Fruit fly (Drosophila melanogaster): Measurements from ENCODE around the gene Men.

Gene Men

dm6 chr3R:12719627-12720343 lies 2.5 kb downstream of the Men start:
- peak; percentile 92 for TF ChIP-seq kay (GFP tag; ENCODE audit: borderline replicate concordance)
- no peak for TF ChIP-seq CG11617 (GFP tag; optimal IDR thresholded peaks at IDR 0.05)
- no peak for TF ChIP-seq cnc (optimal IDR thresholded peaks at IDR 0.05)
- TF ChIP-seq bab1 (GFP tag; optimal IDR thresholded peaks at IDR 0.05), result peak; percentile 48
- TF ChIP-seq Mnt (GFP tag; optimal IDR thresholded peaks at IDR 0.05), result peak; percentile 57
- peak; percentile 29 for TF ChIP-seq Hr96 (GFP tag; optimal IDR thresholded peaks at IDR 0.05)
- peak; percentile 11 for TF ChIP-seq CG1620 (GFP tag; optimal IDR thresholded peaks at IDR 0.05)
- peak; percentile 54 for TF ChIP-seq tj (GFP tag; optimal IDR thresholded peaks at IDR 0.05)
- TF ChIP-seq CG5204 (GFP tag; optimal IDR thresholded peaks at IDR 0.05), result no peak
- TF ChIP-seq CG14711 (tag; optimal IDR thresholded peaks at IDR 0.05), result peak; percentile 48
- peak; percentile 4 for TF ChIP-seq CG7045 (GFP tag; optimal IDR thresholded peaks at IDR 0.05)
- peak; percentile 71 for TF ChIP-seq CG33017 (tag; optimal IDR thresholded peaks at IDR 0.05)
- no peak for TF ChIP-seq Clk (GFP tag; optimal IDR thresholded peaks at IDR 0.05)
- peak; percentile 21 for TF ChIP-seq toe (GFP tag; optimal IDR thresholded peaks at IDR 0.05)
- TF ChIP-seq CG7101 (tag; optimal IDR thresholded peaks at IDR 0.05), result peak; percentile 53
- TF ChIP-seq ovo (GFP tag; optimal IDR thresholded peaks at IDR 0.05), result peak; percentile 43
- TF ChIP-seq pad (GFP tag; optimal IDR thresholded peaks at IDR 0.05), result peak; percentile 5
- TF ChIP-seq CG12768 (GFP tag; optimal IDR thresholded peaks at IDR 0.05), result peak; percentile 63
- TF ChIP-seq Crg-1 (GFP tag; optimal IDR thresholded peaks at IDR 0.05), result peak; percentile 65
- TF ChIP-seq cic (GFP tag; optimal IDR thresholded peaks at IDR 0.05), result peak; percentile 86

DNA sequence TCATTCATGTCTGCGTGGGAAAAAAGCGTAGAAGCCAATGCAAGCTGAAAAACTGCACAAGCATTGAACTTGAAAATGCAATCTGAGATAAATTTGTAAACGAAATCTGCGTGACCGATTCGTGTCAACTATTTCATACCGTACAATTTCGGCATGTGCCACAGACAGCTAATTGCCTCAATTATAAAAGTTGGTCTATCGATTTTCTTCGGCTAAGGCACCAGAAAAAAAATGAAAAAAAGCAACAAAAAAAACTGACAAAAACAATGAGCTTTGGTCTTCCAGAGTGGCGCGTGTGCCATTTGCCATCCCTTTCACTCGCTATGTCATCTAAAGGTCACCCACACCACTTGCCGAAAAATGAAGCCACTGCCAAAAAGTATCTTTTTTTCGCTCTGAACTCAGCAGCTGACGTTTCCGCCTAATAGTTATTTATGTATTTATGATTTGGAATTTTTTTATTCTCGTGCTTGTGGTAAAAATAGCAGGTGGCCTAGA lies 3.7 kb downstream of the Men start:
- TF ChIP-seq CG7045 (GFP tag; optimal IDR thresholded peaks at IDR 0.05), result no peak
- no peak for TF ChIP-seq toe (GFP tag; optimal IDR thresholded peaks at IDR 0.05)
- TF ChIP-seq kay (GFP tag; ENCODE audit: borderline replicate concordance), result no peak
- no peak for TF ChIP-seq CG11617 (GFP tag; optimal IDR thresholded peaks at IDR 0.05)
- TF ChIP-seq Hr96 (GFP tag; optimal IDR thresholded peaks at IDR 0.05), result no peak
- TF ChIP-seq Mnt (GFP tag; optimal IDR thresholded peaks at IDR 0.05), result no peak
- no peak for TF ChIP-seq Clk (GFP tag; optimal IDR thresholded peaks at IDR 0.05)
- no peak for TF ChIP-seq CG14711 (tag; optimal IDR thresholded peaks at IDR 0.05)
- no peak for TF ChIP-seq tj (GFP tag; optimal IDR thresholded peaks at IDR 0.05)
- no peak for TF ChIP-seq CG5204 (GFP tag; optimal IDR thresholded peaks at IDR 0.05)
- no peak for TF ChIP-seq CG1620 (GFP tag; optimal IDR thresholded peaks at IDR 0.05)
- TF ChIP-seq cnc (optimal IDR thresholded peaks at IDR 0.05), result no peak
- TF ChIP-seq pad (GFP tag; optimal IDR thresholded peaks at IDR 0.05), result no peak
- no peak for TF ChIP-seq bab1 (GFP tag; optimal IDR thresholded peaks at IDR 0.05)
- TF ChIP-seq CG7101 (tag; optimal IDR thresholded peaks at IDR 0.05), result no peak
- TF ChIP-seq ovo (GFP tag; optimal IDR thresholded peaks at IDR 0.05), result no peak

DNA sequence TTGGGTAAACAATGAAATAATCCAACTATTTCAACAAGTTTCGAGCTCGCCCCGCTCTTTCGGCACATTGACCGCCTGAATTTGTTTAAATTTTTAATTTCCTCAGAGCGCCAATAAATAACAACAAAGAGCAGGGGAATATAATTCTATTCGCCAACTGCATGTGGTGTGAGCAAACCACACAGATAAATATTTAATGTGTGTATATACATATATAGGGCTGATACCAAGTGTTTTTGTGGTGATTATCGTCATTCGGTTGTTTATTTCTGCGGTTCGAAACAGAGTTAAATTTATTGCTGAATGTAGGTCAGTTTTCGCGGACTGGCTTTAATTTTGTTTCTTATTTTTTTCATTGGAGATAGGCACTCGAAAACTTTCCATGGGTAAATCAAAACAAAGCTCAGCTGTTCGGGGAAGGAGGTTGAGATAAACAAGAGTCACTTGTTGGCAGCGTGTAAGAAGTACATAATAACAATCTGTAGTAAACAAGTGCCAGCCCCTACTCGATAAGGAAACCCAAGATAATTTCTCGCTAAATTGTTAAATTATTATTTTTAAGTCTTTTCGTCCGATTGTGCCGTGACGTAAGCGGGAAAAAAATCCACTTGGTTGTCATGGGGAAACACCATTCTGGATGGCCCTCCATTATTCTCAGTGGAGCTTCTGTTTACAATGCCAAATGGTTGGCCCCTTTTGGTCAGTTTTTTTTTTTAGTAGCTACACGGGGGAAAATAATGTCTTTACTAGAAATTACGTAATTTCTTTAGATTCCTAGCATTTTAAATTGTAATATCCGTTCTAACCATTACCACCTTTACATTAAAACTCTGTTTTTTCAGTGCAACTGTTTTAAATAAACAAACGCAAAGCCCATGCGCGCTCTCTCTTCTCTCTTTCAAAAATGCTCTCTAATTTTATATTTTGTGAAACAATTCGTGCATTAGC lies 4.4 kb downstream of the Men start:
- TF ChIP-seq kay (GFP tag; ENCODE audit: borderline replicate concordance) (peak; percentile 92), CG7045 (GFP tag; optimal IDR thresholded peaks at IDR 0.05) (peak; percentile 52), cnc (optimal IDR thresholded peaks at IDR 0.05) (no peak), Hr96 (GFP tag; optimal IDR thresholded peaks at IDR 0.05) (no peak), toe (GFP tag; optimal IDR thresholded peaks at IDR 0.05) (peak; percentile 51), Crg-1 (GFP tag; optimal IDR thresholded peaks at IDR 0.05) (no peak), tj (GFP tag; optimal IDR thresholded peaks at IDR 0.05) (no peak), CG33017 (tag; optimal IDR thresholded peaks at IDR 0.05) (peak; percentile 62), CG5204 (GFP tag; optimal IDR thresholded peaks at IDR 0.05) (no peak), Mnt (GFP tag; optimal IDR thresholded peaks at IDR 0.05) (no peak), bab1 (GFP tag; optimal IDR thresholded peaks at IDR 0.05) (no peak), CG14711 (tag; optimal IDR thresholded peaks at IDR 0.05) (peak; percentile 43), ovo (GFP tag; optimal IDR thresholded peaks at IDR 0.05) (no peak), Clk (GFP tag; optimal IDR thresholded peaks at IDR 0.05) (no peak), CG1620 (GFP tag; optimal IDR thresholded peaks at IDR 0.05) (no peak), CG7101 (tag; optimal IDR thresholded peaks at IDR 0.05) (peak; percentile 14), pad (GFP tag; optimal IDR thresholded peaks at IDR 0.05) (no peak), CG11617 (GFP tag; optimal IDR thresholded peaks at IDR 0.05) (peak; percentile 33), CG12768 (GFP tag; optimal IDR thresholded peaks at IDR 0.05) (peak; percentile 7), cic (GFP tag; optimal IDR thresholded peaks at IDR 0.05) (peak; percentile 88)

dm6 chr3R:12716894-12717293 lies 5.3 kb downstream of the Men start:
- TF ChIP-seq tj (GFP tag; optimal IDR thresholded peaks at IDR 0.05) (peak; percentile 72), cic (GFP tag; optimal IDR thresholded peaks at IDR 0.05) (peak; percentile 22), kay (GFP tag; ENCODE audit: borderline replicate concordance) (no peak), CG1620 (GFP tag; optimal IDR thresholded peaks at IDR 0.05) (no peak), CG7045 (GFP tag; optimal IDR thresholded peaks at IDR 0.05) (no peak), CG12768 (GFP tag; optimal IDR thresholded peaks at IDR 0.05) (peak; percentile 58)

- TF ChIP-seq CG7101 (tag; optimal IDR thresholded peaks at IDR 0.05), result peak; percentile 46
- TF ChIP-seq CG12768 (GFP tag; optimal IDR thresholded peaks at IDR 0.05), result peak; percentile 65
- TF ChIP-seq tj (GFP tag; optimal IDR thresholded peaks at IDR 0.05), result peak; percentile 81
- no peak for TF ChIP-seq CG14711 (tag; optimal IDR thresholded peaks at IDR 0.05)
- TF ChIP-seq bab1 (GFP tag; optimal IDR thresholded peaks at IDR 0.05), result no peak
- no peak for TF ChIP-seq toe (GFP tag; optimal IDR thresholded peaks at IDR 0.05)
- no peak for TF ChIP-seq CG5204 (GFP tag; optimal IDR thresholded peaks at IDR 0.05)
- TF ChIP-seq CG11617 (GFP tag; optimal IDR thresholded peaks at IDR 0.05), result no peak
- TF ChIP-seq Hr96 (GFP tag; optimal IDR thresholded peaks at IDR 0.05), result no peak
- TF ChIP-seq CG1620 (GFP tag; optimal IDR thresholded peaks at IDR 0.05), result no peak
- no peak for TF ChIP-seq Crg-1 (GFP tag; optimal IDR thresholded peaks at IDR 0.05)
- TF ChIP-seq Clk (GFP tag; optimal IDR thresholded peaks at IDR 0.05), result no peak
- no peak for TF ChIP-seq CG7045 (GFP tag; optimal IDR thresholded peaks at IDR 0.05)
- TF ChIP-seq cic (GFP tag; optimal IDR thresholded peaks at IDR 0.05), result peak; percentile 44
- TF ChIP-seq Mnt (GFP tag; optimal IDR thresholded peaks at IDR 0.05), result no peak
- no peak for TF ChIP-seq cnc (optimal IDR thresholded peaks at IDR 0.05)
- TF ChIP-seq CG33017 (tag; optimal IDR thresholded peaks at IDR 0.05), result peak; percentile 59
- TF ChIP-seq kay (GFP tag; ENCODE audit: borderline replicate concordance), result no peak
- TF ChIP-seq ovo (GFP tag; optimal IDR thresholded peaks at IDR 0.05), result no peak
- TF ChIP-seq pad (GFP tag; optimal IDR thresholded peaks at IDR 0.05), result peak; percentile 21
Measured at dm6 chr3R:12716251-12716650, 6.0 kb downstream of the Men start.
